Worm (Caenorhabditis elegans): ENCODE measurements around the gene mes-6.
A peak's percentile ranks its signal among the peaks of the same experiment; 100 is the strongest.

mes-6 gene

DNA sequence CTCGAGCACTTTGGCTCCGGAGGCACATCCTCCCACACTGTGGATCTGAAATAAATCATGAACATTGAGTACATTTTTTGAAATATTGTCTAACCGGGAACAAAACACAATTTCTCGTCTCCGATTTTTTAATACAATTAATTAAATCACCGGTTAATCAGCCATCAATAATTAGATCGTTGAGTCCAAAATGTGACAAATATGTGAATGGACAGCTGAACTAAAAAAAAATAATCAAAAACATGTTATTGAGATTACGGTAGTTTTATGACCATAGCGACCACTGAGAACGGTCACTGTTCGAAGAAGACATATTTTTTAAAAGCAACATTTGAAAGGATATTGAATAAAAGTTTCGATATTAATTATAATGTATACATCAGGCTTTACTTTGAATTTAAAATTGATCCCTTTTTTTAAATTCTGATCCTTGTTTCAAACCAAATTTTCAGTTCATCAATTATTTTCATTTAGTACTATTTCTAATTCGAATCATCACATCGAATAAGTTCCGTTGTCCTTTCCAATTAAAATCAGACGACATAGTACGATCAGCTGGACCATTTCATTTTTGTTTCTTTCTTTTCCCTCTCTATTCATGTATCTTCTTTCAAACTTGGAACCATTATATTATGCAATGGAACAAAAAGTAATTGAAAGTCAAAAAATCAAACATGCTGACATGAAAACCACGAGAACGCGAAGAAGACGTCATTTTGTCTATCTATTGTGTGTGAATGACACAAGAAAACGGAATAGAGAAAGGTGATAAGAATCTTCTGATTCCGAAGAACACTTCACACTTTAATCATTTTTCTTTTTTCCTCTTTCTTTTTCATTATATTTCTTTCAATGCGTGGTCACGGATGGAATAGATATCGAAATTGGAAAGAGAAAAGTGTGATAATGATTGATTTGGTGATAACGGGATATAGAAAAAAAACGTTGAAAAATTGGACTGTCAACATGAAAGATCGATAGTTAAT lies 19.3 kb downstream of the mes-6 start:
- TF ChIP-seq unc-55 (GFP tag; optimal IDR thresholded peaks at IDR 0.05) (peak; percentile 25), T23F11.4 (GFP tag; optimal IDR thresholded peaks at IDR 0.05) (no peak), elt-2 (tag; optimal IDR thresholded peaks at IDR 0.05) (peak; percentile 92)

ce11 chrIV:8532024-8532423 lies 20.9 kb downstream of the mes-6 start:
- no peak for TF ChIP-seq pha-4 (tag; optimal IDR thresholded peaks at IDR 0.05)
- no peak for TF ChIP-seq dve-1 (tag; optimal IDR thresholded peaks at IDR 0.05)
- no peak for TF ChIP-seq elt-2 (tag; optimal IDR thresholded peaks at IDR 0.05)
- TF ChIP-seq unc-3 (GFP tag; conservative IDR thresholded peaks at IDR 0.05): no peak
- no peak for TF ChIP-seq unc-3 (tag; optimal IDR thresholded peaks at IDR 0.05)
- TF ChIP-seq npax-4 (tag; optimal IDR thresholded peaks at IDR 0.05): no peak
- TF ChIP-seq Y22D7AL.16 (tag; optimal IDR thresholded peaks at IDR 0.05): no peak
- no peak for TF ChIP-seq ceh-18 (tag; optimal IDR thresholded peaks at IDR 0.05)
- no peak for TF ChIP-seq fkh-6 (tag; optimal IDR thresholded peaks at IDR 0.05)
- TF ChIP-seq nhr-232 (tag; optimal IDR thresholded peaks at IDR 0.05): no peak
- no peak for TF ChIP-seq unc-86 (tag; optimal IDR thresholded peaks at IDR 0.05)
- no peak for TF ChIP-seq C38D4.7 (GFP tag; optimal IDR thresholded peaks at IDR 0.05)
- no peak for TF ChIP-seq ttx-3 (tag; optimal IDR thresholded peaks at IDR 0.05)
- no peak for TF ChIP-seq ceh-19 (GFP tag; optimal IDR thresholded peaks at IDR 0.05)
- TF ChIP-seq ceh-34 (tag; optimal IDR thresholded peaks at IDR 0.05): no peak
- TF ChIP-seq gmeb-2 (tag; optimal IDR thresholded peaks at IDR 0.05): no peak
- TF ChIP-seq ceh-48 (tag; optimal IDR thresholded peaks at IDR 0.05): no peak
- no peak for TF ChIP-seq hlh-13 (GFP tag; optimal IDR thresholded peaks at IDR 0.05)
- TF ChIP-seq K09A11.1 (tag; optimal IDR thresholded peaks at IDR 0.05; ENCODE audit: insufficient read depth): no peak
- TF ChIP-seq ets-4 (tag; optimal IDR thresholded peaks at IDR 0.05): no peak
- TF ChIP-seq ceh-14 (tag; optimal IDR thresholded peaks at IDR 0.05): no peak

DNA sequence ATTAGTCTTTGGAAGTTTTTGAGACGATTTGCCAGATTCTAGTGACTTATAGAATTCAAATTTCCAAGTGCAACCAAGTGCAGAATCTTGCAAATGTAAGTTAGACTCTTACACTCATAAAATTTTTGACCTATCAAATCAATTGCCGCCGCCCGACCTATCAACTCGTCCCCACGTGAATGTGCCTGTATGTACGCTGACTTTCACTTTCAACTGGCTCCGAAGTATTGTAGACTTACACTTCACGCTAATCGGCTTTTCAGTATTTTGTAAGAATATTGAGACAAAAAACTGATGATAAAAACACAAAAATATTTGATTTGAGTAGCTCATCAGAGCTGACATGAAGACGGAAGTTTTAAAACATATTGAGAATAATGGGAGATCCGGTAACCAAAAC lies 21.7 kb downstream of the mes-6 start:
- TF ChIP-seq C38D4.7 (GFP tag; optimal IDR thresholded peaks at IDR 0.05) (no peak), hlh-6 (tag; optimal IDR thresholded peaks at IDR 0.05) (no peak), ceh-18 (tag; optimal IDR thresholded peaks at IDR 0.05) (no peak), F13H6.1 (tag; optimal IDR thresholded peaks at IDR 0.05) (no peak), sox-2 (GFP tag; IDR thresholded peaks at IDR 0.05) (no peak), ceh-19 (GFP tag; optimal IDR thresholded peaks at IDR 0.05) (no peak), pha-4 (tag; optimal IDR thresholded peaks at IDR 0.05) (no peak), ztf-16 (tag; optimal IDR thresholded peaks at IDR 0.05) (no peak), ceh-45 (GFP tag; IDR thresholded peaks at IDR 0.05) (no peak), sdc-2 (tag; optimal IDR thresholded peaks at IDR 0.05) (no peak), ceh-2 (tag; optimal IDR thresholded peaks at IDR 0.05) (no peak), ceh-24 (tag; optimal IDR thresholded peaks at IDR 0.05) (no peak), pha-2 (tag; optimal IDR thresholded peaks at IDR 0.05) (no peak), hlh-15 (tag; optimal IDR thresholded peaks at IDR 0.05) (no peak), hlh-8 (tag; optimal IDR thresholded peaks at IDR 0.05) (no peak)

- TF ChIP-seq elt-2 (tag; optimal IDR thresholded peaks at IDR 0.05): peak; percentile 45
- TF ChIP-seq pat-9 (tag; optimal IDR thresholded peaks at IDR 0.05): no peak
These were observed 23.1 kb downstream of the mes-6 start for ce11 chrIV:8534189-8534588.
